Fruit fly (Drosophila melanogaster) whole organism, embryonic: ENCODE measurements around the gene nbs.

Experiments
- BEAF-32 ChIP-seq: fragments of 200-800 bp; sonication (Bioruptor generic); optimal IDR thresholded peaks from 3 replicates; lab custom pipeline; 2017; ENCODE audit warnings: missing biosample characterization, missing genetic modification characterization, mild to moderate bottlenecking, moderate library complexity, missing genetic modification reagents
- Bgb ChIP-seq: fragments of 200-800 bp; sonication (Bioruptor generic); IDR thresholded peaks from 2 replicates; pipeline ENCODE4 v1.3.6; 2022; ENCODE audit warnings: missing biosample characterization, missing genetic modification characterization; ENCODE audit not compliant: partially characterized antibody
- CG31224 ChIP-seq: fragments of 200-800 bp; sonication (Bioruptor generic); IDR thresholded peaks from 2 replicates; pipeline ENCODE4 v1.3.6; 2022; ENCODE audit warnings: missing biosample characterization, missing genetic modification characterization
- CG4282 ChIP-seq: fragments of 200-800 bp; sonication (Bioruptor generic); optimal IDR thresholded peaks from 2 replicates; lab custom pipeline; 2016; ENCODE audit warnings: missing biosample characterization, missing genetic modification characterization
- CG8765 ChIP-seq: fragments of 200-800 bp; sonication (Bioruptor generic); IDR thresholded peaks from 2 replicates; pipeline ENCODE4 v1.3.6; 2022; ENCODE audit warnings: missing biosample characterization, missing genetic modification characterization
- D19A ChIP-seq: fragments of 200-800 bp; optimal IDR thresholded peaks from 3 replicates; lab custom pipeline; 2019; ENCODE audit warnings: missing biosample characterization, mild to moderate bottlenecking, missing genetic modification characterization, moderate library complexity
- dm ChIP-seq: fragments of 200-800 bp; sonication (Bioruptor generic); optimal IDR thresholded peaks from 3 replicates; lab custom pipeline; 2016; ENCODE audit warnings: missing biosample characterization, missing genetic modification characterization
- fd64A ChIP-seq: fragments of 200-800 bp; sonication (Bioruptor generic); optimal IDR thresholded peaks from 3 replicates; lab custom pipeline; 2018; ENCODE audit warnings: missing biosample characterization, mild to moderate bottlenecking, missing genetic modification characterization
- nom ChIP-seq: fragments of 200-800 bp; sonication (Bioruptor generic); optimal IDR thresholded peaks from 2 replicates; lab custom pipeline; 2017; ENCODE audit warnings: missing biosample characterization, missing genetic modification characterization, mild to moderate bottlenecking, moderate library complexity, missing genetic modification reagents
- org-1 ChIP-seq: fragments of 200-800 bp; sonication (Bioruptor generic); optimal IDR thresholded peaks from 2 replicates; lab custom pipeline; 2017; ENCODE audit warnings: missing biosample characterization, missing genetic modification characterization

dm6 chr3L:9692892-9693551 lies 30.0 kb downstream of the nbs start:
- TF ChIP-seq fd64A (peak; percentile 68), CG31224 (GFP tag; lab: Robert Waterston, UW) (peak; percentile 81), D19A (peak; percentile 99), Bgb (GFP tag; lab: Robert Waterston, UW) (no peak), nom (GFP tag; lab: Kevin White, UChicago) (peak; percentile 72), CG4282 (peak; percentile 83), dm (peak; percentile 91), org-1 (GFP tag; lab: Kevin White, UChicago) (peak; percentile 97), CG8765 (no peak), BEAF-32 (peak; percentile 17)
